Worm (Caenorhabditis elegans): Measurements from ENCODE around the gene spe-36.

spe-36 gene

DNA sequence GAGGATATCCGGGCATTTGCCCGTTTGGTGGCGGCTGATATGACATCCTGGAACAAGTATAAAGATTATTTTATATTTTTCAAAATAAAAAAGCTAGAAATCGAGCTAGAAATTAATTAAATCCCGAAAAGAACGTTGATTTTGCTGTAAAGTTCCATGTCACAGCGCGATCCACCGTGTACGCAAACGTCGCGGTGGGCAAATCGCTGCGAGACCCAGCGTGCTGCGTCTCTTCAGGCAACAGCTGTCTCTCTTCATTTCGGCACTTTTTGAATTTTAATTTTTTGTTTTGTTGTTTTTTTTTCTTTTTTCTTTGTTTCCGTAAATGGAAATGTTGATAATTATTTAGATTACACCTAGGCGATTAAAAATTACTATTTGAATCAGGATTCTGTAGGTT, 25.9 kb downstream of the spe-36 start, which contains the start of gene sec-24.1 (continued):
- TF ChIP-seq dpl-1 (GFP tag; optimal IDR thresholded peaks at IDR 0.05) (peak; percentile 59), snpc-1.1 (tag; optimal IDR thresholded peaks at IDR 0.05; ENCODE audit: insufficient read depth) (no peak), egl-44 (GFP tag; IDR thresholded peaks at IDR 0.05) (0 out of 2 replicates have a peak, but pooled peaks have one; percentile 31), madf-10 (tag; optimal IDR thresholded peaks at IDR 0.05) (peak; percentile 26), madf-3 (GFP tag; IDR thresholded peaks at IDR 0.05) (0 out of 2 replicates have a peak, but pooled peaks have one; percentile 37), tbx-9 (tag; optimal IDR thresholded peaks at IDR 0.05; ENCODE audit: borderline replicate concordance) (no peak), sea-2 (GFP tag; IDR thresholded peaks at IDR 0.05) (no peak), hlh-26 (GFP tag; conservative IDR thresholded peaks at IDR 0.05) (no peak), efl-1 (GFP tag; optimal IDR thresholded peaks at IDR 0.05) (peak; percentile 51), ztf-26 (tag; optimal IDR thresholded peaks at IDR 0.05) (peak; percentile 18), ZK185.1 (tag; optimal IDR thresholded peaks at IDR 0.05; ENCODE audit: poor library complexity, severe bottlenecking) (peak; percentile 58), ekl-4 (GFP tag; IDR thresholded peaks at IDR 0.05) (peak; percentile 47; the same call in 1 of the 2 replicates), attf-5 (GFP tag; optimal IDR thresholded peaks at IDR 0.05) (peak; percentile 56), F55B11.4 (tag; optimal IDR thresholded peaks at IDR 0.05; ENCODE audit: borderline replicate concordance, insufficient read depth) (no peak), lsy-27 (tag; optimal IDR thresholded peaks at IDR 0.05; ENCODE audit: borderline replicate concordance, insufficient read depth) (no peak), chd-7 (tag; optimal IDR thresholded peaks at IDR 0.05) (no peak), attf-6 (GFP tag; IDR thresholded peaks at IDR 0.05) (no peak), nhr-90 (tag; optimal IDR thresholded peaks at IDR 0.05) (no peak), aptf-3 (GFP tag; IDR thresholded peaks at IDR 0.05) (no peak)

DNA sequence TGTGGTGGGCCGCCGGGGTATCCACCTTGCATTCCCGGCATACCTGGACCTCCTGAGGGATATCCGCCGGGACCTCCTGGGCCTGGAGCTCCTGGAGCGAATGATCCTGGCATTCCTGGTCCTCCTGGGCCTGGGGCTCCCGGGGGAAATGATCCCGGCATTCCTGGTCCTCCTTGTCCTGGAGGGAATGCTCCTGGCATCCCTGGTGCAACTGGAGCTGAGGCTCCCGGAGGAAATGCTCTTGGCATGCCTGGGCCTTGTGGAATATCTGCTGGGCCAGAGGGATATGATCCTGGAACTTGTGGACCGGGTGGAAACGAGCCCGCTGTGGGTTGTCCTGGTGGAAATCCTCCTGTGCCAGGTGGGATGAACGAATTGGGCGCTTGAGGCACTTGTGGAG, 27.0 kb downstream of the spe-36 start:
- TF ChIP-seq rpc-1 (optimal IDR thresholded peaks at IDR 0.05) = no peak
- TF ChIP-seq rpc-1 (tag; optimal IDR thresholded peaks at IDR 0.05) = no peak
- no peak for TF ChIP-seq chd-7 (tag; optimal IDR thresholded peaks at IDR 0.05)
- no peak for TF ChIP-seq sdz-38 (tag; optimal IDR thresholded peaks at IDR 0.05)
- TF ChIP-seq egrh-3 (GFP tag; IDR thresholded peaks at IDR 0.05) = peak; percentile 92
- no peak for TF ChIP-seq F57A8.1 (GFP tag; optimal IDR thresholded peaks at IDR 0.05)
- peak; percentile 82 for TF ChIP-seq zfh-2 (GFP tag; conservative IDR thresholded peaks at IDR 0.05)
- no peak for TF ChIP-seq ama-1 (optimal IDR thresholded peaks at IDR 0.05)
- TF ChIP-seq ama-1 (GFP tag; optimal IDR thresholded peaks at IDR 0.05) = no peak
- no peak for TF ChIP-seq die-1 (tag; optimal IDR thresholded peaks at IDR 0.05)
- TF ChIP-seq nfyb-1 (GFP tag; IDR thresholded peaks at IDR 0.05) = peak; percentile 17; the same call in 1 of the 2 replicates
- no peak for TF ChIP-seq nhr-120 (GFP tag; IDR thresholded peaks at IDR 0.05)

DNA sequence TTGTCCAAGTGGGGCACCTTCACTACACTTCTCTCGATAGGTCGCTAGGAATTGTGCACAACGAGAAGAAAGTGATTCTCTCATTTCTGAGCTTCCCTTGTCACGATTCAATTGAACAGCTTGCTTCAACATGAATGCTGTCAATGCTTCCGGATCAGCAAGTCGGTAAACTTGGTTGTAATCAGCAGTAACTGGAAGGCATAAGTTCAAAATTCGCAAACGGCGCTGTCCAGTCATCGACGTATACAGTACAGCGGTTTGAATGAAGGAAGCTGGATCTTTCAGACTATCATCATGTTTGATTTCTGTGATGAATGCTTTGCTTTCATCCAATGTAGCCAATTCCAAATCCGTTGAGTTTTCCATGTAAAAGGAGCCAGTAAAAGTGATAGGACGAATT, 29.0 kb downstream of the spe-36 start:
- TF ChIP-seq lsy-27 (tag; optimal IDR thresholded peaks at IDR 0.05; ENCODE audit: borderline replicate concordance, insufficient read depth) (no peak), ztf-6 (GFP tag; IDR thresholded peaks at IDR 0.05) (no peak), F37B4.10 (GFP tag; IDR thresholded peaks at IDR 0.05) (no peak), nfya-2 (GFP tag; IDR thresholded peaks at IDR 0.05) (no peak), attf-6 (GFP tag; IDR thresholded peaks at IDR 0.05) (no peak), ekl-4 (GFP tag; IDR thresholded peaks at IDR 0.05) (0 out of 2 replicates have a peak, but pooled peaks have one; percentile 11)

DNA sequence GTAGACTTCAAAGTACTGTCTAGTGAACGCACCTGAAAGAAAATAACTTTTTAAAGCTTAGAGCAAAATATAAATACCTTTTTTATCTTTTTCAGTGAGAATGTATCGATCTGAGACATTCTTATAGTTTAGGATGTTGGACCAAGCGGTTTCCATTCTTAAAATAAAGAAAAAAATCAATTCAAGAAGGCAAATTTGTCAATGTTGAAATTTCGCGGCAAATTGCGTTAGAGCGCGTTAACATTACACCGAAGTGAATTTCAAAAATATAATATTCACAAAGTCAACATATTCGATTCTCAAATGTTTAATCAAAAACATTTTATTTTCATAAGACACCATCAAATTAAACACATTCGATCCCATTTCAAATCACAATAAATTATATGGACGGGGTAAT, 30.4 kb downstream of the spe-36 start, which contains the start of gene F12F6.7:
TSS of gene F12F6.7 (minus strand) at position 157 of the 400 bp plus-strand sequence.
- TF ChIP-seq athp-1 (tag; optimal IDR thresholded peaks at IDR 0.05) = no peak
- no peak for TF ChIP-seq unc-130 (GFP tag; optimal IDR thresholded peaks at IDR 0.05)
- TF ChIP-seq cebp-1 (GFP tag; IDR thresholded peaks at IDR 0.05) = no peak
- no peak for TF ChIP-seq cebp-1 (tag; optimal IDR thresholded peaks at IDR 0.05)
- TF ChIP-seq ceh-27 (GFP tag; optimal IDR thresholded peaks at IDR 0.05) = no peak
- no peak for TF ChIP-seq F57C9.4 (tag; optimal IDR thresholded peaks at IDR 0.05)
- no peak for TF ChIP-seq repo-1 (tag; optimal IDR thresholded peaks at IDR 0.05)
- TF ChIP-seq F49E8.2 (tag; optimal IDR thresholded peaks at IDR 0.05; ENCODE audit: insufficient read depth) = no peak
- TF ChIP-seq snpc-1.3 (tag; optimal IDR thresholded peaks at IDR 0.05; ENCODE audit: insufficient read depth) = no peak
- no peak for TF ChIP-seq mxl-1 (tag; optimal IDR thresholded peaks at IDR 0.05)
- TF ChIP-seq let-607 (tag; optimal IDR thresholded peaks at IDR 0.05) = no peak
- no peak for TF ChIP-seq somi-1 (GFP tag; optimal IDR thresholded peaks at IDR 0.05)
- no peak for TF ChIP-seq ztf-18 (tag; optimal IDR thresholded peaks at IDR 0.05)
- TF ChIP-seq F33H1.4 (GFP tag; IDR thresholded peaks at IDR 0.05) = no peak

Measured in whole organism, young adult.